Fruit fly (Drosophila melanogaster) whole organism, pupa: ENCODE measurements around the gene CG43346.

Experiments used
- CG10348 ChIP-seq: fragments of 200-800 bp; sonication (Bioruptor generic); IDR thresholded peaks from 2 replicates; pipeline ENCODE4 v1.3.6; 2022; ENCODE audit warnings: missing biosample characterization, missing genetic modification characterization
- CG12605 ChIP-seq: fragments of 200-800 bp; sonication (Bioruptor generic); IDR thresholded peaks from 2 replicates; pipeline ENCODE4 v1.3.6; 2022; ENCODE audit warnings: missing biosample characterization, missing genetic modification characterization
- CG13204 ChIP-seq: fragments of 200-800 bp; sonication (Bioruptor generic); optimal IDR thresholded peaks from 2 replicates; lab custom pipeline; 2018; ENCODE audit warnings: missing biosample characterization, mild to moderate bottlenecking, missing genetic modification characterization, moderate library complexity
- CG14655 ChIP-seq: fragments of 200-800 bp; sonication (Bioruptor generic); optimal IDR thresholded peaks from 3 replicates; lab custom pipeline; 2017; ENCODE audit warnings: mild to moderate bottlenecking, missing biosample characterization, missing genetic modification reagents, missing genetic modification characterization
- CG15710 ChIP-seq: fragments of 200-800 bp; sonication (Bioruptor generic); optimal IDR thresholded peaks from 2 replicates; lab custom pipeline; 2018; ENCODE audit warnings: missing biosample characterization, mild to moderate bottlenecking, missing genetic modification characterization, moderate library complexity
- CG17806 ChIP-seq: fragments of 200-800 bp; sonication (Bioruptor generic); optimal IDR thresholded peaks from 2 replicates; lab custom pipeline; 2018; ENCODE audit warnings: missing biosample characterization, mild to moderate bottlenecking, missing genetic modification characterization, moderate library complexity
- CG32121 ChIP-seq: fragments of 200-800 bp; sonication (Bioruptor generic); IDR thresholded peaks from 2 replicates; pipeline ENCODE4 v1.3.6; 2022; ENCODE audit warnings: missing biosample characterization, missing genetic modification characterization
- CG34367 ChIP-seq: fragments of 200-800 bp; sonication (Bioruptor generic); optimal IDR thresholded peaks from 2 replicates; lab custom pipeline; 2018; ENCODE audit warnings: missing biosample characterization, mild to moderate bottlenecking, missing genetic modification characterization
- CG4496 ChIP-seq: fragments of 200-800 bp; sonication (Bioruptor generic); IDR thresholded peaks from 3 replicates; pipeline ENCODE4 v1.3.6; 2022; ENCODE audit warnings: missing biosample characterization, missing genetic modification characterization
- CG8159 ChIP-seq: fragments of 200-800 bp; sonication (Bioruptor generic); optimal IDR thresholded peaks from 3 replicates; lab custom pipeline; 2018; ENCODE audit warnings: missing biosample characterization, mild to moderate bottlenecking, missing genetic modification characterization, moderate library complexity
- CG8301 ChIP-seq: fragments of 200-800 bp; sonication (Bioruptor generic); optimal IDR thresholded peaks from 2 replicates; lab custom pipeline; 2018; ENCODE audit warnings: missing biosample characterization, mild to moderate bottlenecking, missing genetic modification characterization
- CG9948 ChIP-seq: fragments of 200-800 bp; sonication (Bioruptor generic); optimal IDR thresholded peaks from 2 replicates; lab custom pipeline; 2018; ENCODE audit warnings: missing biosample characterization, mild to moderate bottlenecking, missing genetic modification characterization, moderate library complexity
- D1 ChIP-seq: fragments of 200-800 bp; sonication (Bioruptor generic); optimal IDR thresholded peaks from 2 replicates; lab custom pipeline; 2018; ENCODE audit warnings: missing biosample characterization, mild to moderate bottlenecking, missing genetic modification characterization, moderate library complexity
- EcR ChIP-seq: fragments of 200-800 bp; sonication (Bioruptor generic); optimal IDR thresholded peaks from 3 replicates; lab custom pipeline; 2019; ENCODE audit warnings: missing biosample characterization, missing genetic modification characterization, mild to moderate bottlenecking, moderate library complexity, missing genetic modification reagents
- Ets98B ChIP-seq: fragments of 200-800 bp; sonication (Bioruptor generic); IDR thresholded peaks from 2 replicates; pipeline ENCODE4 v1.3.6; 2022; ENCODE audit warnings: missing biosample characterization, missing genetic modification characterization
- Pif1A ChIP-seq: fragments of 200-800 bp; sonication (Bioruptor generic); optimal IDR thresholded peaks from 3 replicates; lab custom pipeline; 2016; ENCODE audit warnings: missing biosample characterization, missing genetic modification characterization
- Pif1B ChIP-seq: fragments of 200-800 bp; sonication (Bioruptor generic); optimal IDR thresholded peaks from 3 replicates; lab custom pipeline; 2016; ENCODE audit warnings: missing biosample characterization, missing genetic modification characterization
- Snoo ChIP-seq: fragments of 200-800 bp; sonication (Bioruptor generic); optimal IDR thresholded peaks from 3 replicates; lab custom pipeline; 2017; ENCODE audit warnings: missing biosample characterization, mild to moderate bottlenecking, missing genetic modification characterization, inconsistent platforms
- fd96Ca ChIP-seq: fragments of 200-800 bp; sonication (Bioruptor generic); IDR thresholded peaks from 3 replicates; pipeline ENCODE4 v1.3.6; 2022; ENCODE audit warnings: missing biosample characterization, missing genetic modification characterization
- gl ChIP-seq: fragments of 200-800 bp; sonication (Bioruptor generic); optimal IDR thresholded peaks from 2 replicates; lab custom pipeline; 2018; ENCODE audit warnings: missing biosample characterization, mild to moderate bottlenecking, missing genetic modification characterization
- rn ChIP-seq: fragments of 200-800 bp; sonication (Bioruptor generic); IDR thresholded peaks from 2 replicates; pipeline ENCODE4 v1.3.6; 2022; ENCODE audit warnings: missing biosample characterization, missing genetic modification characterization

The CG43346 gene

DNA sequence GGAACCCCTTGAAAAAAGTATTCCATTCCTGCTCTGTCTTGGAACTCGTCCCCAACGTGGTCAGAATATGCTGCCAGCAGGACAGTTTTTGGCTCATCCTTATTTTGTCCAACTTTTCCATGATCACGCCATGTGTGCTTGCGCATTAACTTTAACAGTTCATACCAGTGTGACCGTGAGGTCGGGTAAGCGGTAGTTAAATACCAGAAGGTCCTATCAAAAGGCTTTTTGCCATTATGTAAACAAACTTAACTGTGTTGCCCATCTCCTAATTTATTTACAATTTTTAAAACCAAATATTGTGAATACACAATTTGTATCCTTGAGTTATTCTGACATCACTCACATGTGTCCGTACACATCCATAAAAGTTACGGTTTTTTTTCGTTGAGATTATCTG, 20.1 kb downstream of the CG43346 start, which contains the start of gene del:
del (minus strand) TSS at position 305 of the 400 bp plus-strand sequence.
- TF ChIP-seq CG32121 (GFP tag; lab: Robert Waterston, UW): no peak
- no peak for TF ChIP-seq CG8301
- TF ChIP-seq CG14655 (GFP tag; lab: Kevin White, UChicago): no peak
- TF ChIP-seq CG10348: no peak
- TF ChIP-seq CG4496 (GFP tag; lab: Robert Waterston, UW): no peak
- no peak for TF ChIP-seq CG8159 (tag; lab: Kevin White, UChicago)
- no peak for TF ChIP-seq fd96Ca (GFP tag; lab: Robert Waterston, UW)
- no peak for TF ChIP-seq Pif1A
- TF ChIP-seq Pif1B: no peak
- TF ChIP-seq D1 (tag; lab: Kevin White, UChicago): no peak
- no peak for TF ChIP-seq gl (tag; lab: Kevin White, UChicago)
- TF ChIP-seq CG15710 (tag; lab: Kevin White, UChicago): no peak
- no peak for TF ChIP-seq CG17806 (tag; lab: Kevin White, UChicago)
- TF ChIP-seq CG12605 (GFP tag; lab: Robert Waterston, UW): no peak
- no peak for TF ChIP-seq CG9948
- TF ChIP-seq CG13204 (GFP tag; lab: Kevin White, UChicago): no peak

DNA sequence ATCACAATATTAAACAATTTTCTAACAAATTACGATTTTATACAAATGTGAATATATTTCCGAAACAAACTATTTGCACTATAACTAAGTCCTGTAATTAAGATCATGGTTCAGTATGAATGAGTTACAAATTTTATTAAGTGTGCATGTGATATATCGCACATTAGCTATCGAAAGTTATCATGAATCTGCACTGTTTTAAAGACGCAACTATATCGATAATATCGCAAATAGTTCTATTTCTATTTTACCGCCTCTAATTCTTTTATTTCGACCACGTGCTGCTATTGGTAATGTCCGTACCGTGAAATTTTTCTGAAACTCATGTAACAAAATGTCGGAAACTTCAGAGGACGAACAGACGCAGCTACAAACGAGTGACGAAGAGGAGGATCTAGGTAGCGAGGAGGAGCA, 25.4 kb downstream of the CG43346 start, which contains the start of gene pths:
pths (plus strand) TSS at position 258 of the 414 bp plus-strand sequence.
- TF ChIP-seq D1 (tag; lab: Kevin White, UChicago): no peak
- no peak for TF ChIP-seq CG15710 (tag; lab: Kevin White, UChicago)
- peak; percentile 5 for TF ChIP-seq CG17806 (tag; lab: Kevin White, UChicago)
- TF ChIP-seq EcR: no peak
- TF ChIP-seq CG12605 (GFP tag; lab: Robert Waterston, UW): no peak
- TF ChIP-seq CG9948: no peak
- no peak for TF ChIP-seq Pif1B
- TF ChIP-seq fd96Ca (GFP tag; lab: Robert Waterston, UW): no peak
- 0 out of 2 replicates have a peak, but pooled peaks have one; percentile 38 for TF ChIP-seq CG32121 (GFP tag; lab: Robert Waterston, UW)
- no peak for TF ChIP-seq CG14655 (GFP tag; lab: Kevin White, UChicago)
- TF ChIP-seq CG34367 (tag; lab: Kevin White, UChicago): peak; percentile 6

DNA sequence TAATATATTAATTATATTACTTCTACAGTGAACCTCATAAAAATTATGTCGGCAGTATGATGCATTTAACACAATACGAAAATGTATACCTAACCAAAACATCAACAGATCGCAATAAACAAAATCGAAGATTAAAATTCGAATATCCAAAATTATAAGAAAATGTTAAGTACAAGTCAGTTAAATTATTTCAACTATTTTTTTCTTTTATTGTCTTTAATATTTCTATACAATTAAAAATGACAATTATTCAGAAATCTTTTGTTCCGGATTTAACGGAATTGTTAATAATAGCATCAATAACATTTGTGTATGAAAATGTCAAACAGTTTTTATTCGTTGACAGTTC, 25.9 kb downstream of the CG43346 start:
- no peak for TF ChIP-seq fd96Ca (GFP tag; lab: Robert Waterston, UW)
- TF ChIP-seq CG32121 (GFP tag; lab: Robert Waterston, UW): no peak
- TF ChIP-seq, all 21 proteins: peak for 0

DNA sequence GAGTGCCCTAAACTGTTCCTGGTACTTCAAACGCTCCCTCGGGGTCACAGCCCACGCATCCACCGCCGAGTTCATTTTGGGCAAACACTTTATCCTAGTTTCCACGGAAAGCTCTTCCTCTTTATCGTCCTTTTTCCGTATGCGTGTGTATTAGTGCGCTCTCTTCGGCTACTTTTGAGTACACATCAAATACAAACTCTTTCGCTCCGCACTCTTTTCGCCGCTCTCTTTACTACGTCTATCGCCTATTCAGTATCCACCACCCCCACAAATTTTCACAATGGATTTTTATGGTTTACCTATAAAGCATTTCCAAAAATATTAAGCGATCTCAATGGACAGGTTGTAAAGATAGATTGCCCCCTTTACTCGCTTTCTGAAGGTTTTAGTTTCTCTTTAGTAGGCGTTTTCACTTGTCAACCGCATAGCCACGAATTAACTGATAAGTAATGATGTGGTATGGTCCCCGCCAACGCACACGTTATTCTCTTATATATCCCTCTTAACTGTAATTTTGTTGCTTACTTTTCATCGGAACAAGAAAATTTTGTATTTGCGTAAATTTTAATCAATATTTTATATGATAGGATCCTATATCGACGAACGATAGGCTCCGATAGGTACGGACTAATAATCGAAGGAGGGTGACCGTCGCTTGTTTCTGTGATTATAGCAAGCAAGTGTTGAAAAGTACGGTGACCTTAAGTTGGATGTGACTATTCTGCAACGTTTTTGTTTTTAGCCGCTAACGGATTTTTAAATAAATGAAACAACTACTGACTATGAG, 26.5 kb downstream of the CG43346 start, which contains the start of gene Dap160:
Dap160 (minus strand) TSS at position 634 of the 787 bp plus-strand sequence.
- no peak for TF ChIP-seq CG8301
- no peak for TF ChIP-seq CG14655 (GFP tag; lab: Kevin White, UChicago)
- TF ChIP-seq Snoo (tag; lab: Kevin White, UChicago): no peak
- no peak for TF ChIP-seq CG8159 (tag; lab: Kevin White, UChicago)
- no peak for TF ChIP-seq Ets98B (GFP tag; lab: Robert Waterston, UW)
- no peak for TF ChIP-seq CG9948
- TF ChIP-seq CG12605 (GFP tag; lab: Robert Waterston, UW): no peak
- no peak for TF ChIP-seq D1 (tag; lab: Kevin White, UChicago)
- TF ChIP-seq Pif1B: no peak
- no peak for TF ChIP-seq CG13204 (GFP tag; lab: Kevin White, UChicago)
- no peak for TF ChIP-seq fd96Ca (GFP tag; lab: Robert Waterston, UW)
- no peak for TF ChIP-seq gl (tag; lab: Kevin White, UChicago)
- TF ChIP-seq EcR: no peak
- TF ChIP-seq CG4496 (GFP tag; lab: Robert Waterston, UW): no peak
- no peak for TF ChIP-seq CG34367 (tag; lab: Kevin White, UChicago)
- no peak for TF ChIP-seq CG32121 (GFP tag; lab: Robert Waterston, UW)
- no peak for TF ChIP-seq rn (GFP tag; lab: Robert Waterston, UW)
- no peak for TF ChIP-seq CG10348

DNA sequence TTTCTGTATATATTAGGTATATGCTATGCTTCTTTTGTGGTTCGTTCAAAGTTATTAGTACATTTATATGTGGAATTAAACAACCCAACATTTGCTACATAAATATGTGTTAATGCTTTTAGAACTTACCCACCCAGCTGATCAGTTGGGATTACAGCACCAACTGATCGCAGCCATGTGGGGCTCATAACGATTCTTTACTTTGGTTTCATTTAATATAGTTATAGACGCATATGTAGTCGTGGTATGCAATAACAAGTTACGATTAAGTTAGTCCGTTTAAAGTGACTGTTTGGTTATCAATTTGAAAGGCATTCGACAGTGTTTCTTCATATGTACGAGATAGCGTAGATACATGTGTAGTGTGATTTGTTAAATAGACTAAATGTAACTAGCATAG, 32.6 kb downstream of the CG43346 start:
- no peak for TF ChIP-seq CG4496 (GFP tag; lab: Robert Waterston, UW)
- no peak for TF ChIP-seq Ets98B (GFP tag; lab: Robert Waterston, UW)
- TF ChIP-seq CG14655 (GFP tag; lab: Kevin White, UChicago): no peak
- TF ChIP-seq fd96Ca (GFP tag; lab: Robert Waterston, UW): no peak
- no peak for TF ChIP-seq rn (GFP tag; lab: Robert Waterston, UW)
- no peak for TF ChIP-seq Pif1B
- no peak for TF ChIP-seq EcR
- TF ChIP-seq CG15710 (tag; lab: Kevin White, UChicago): no peak
- TF ChIP-seq CG32121 (GFP tag; lab: Robert Waterston, UW): no peak
- TF ChIP-seq CG17806 (tag; lab: Kevin White, UChicago): no peak
- TF ChIP-seq CG9948: no peak
- TF ChIP-seq CG8159 (tag; lab: Kevin White, UChicago): no peak
- TF ChIP-seq CG13204 (GFP tag; lab: Kevin White, UChicago): no peak
- TF ChIP-seq gl (tag; lab: Kevin White, UChicago): no peak
- no peak for TF ChIP-seq D1 (tag; lab: Kevin White, UChicago)
- no peak for TF ChIP-seq CG12605 (GFP tag; lab: Robert Waterston, UW)
- no peak for TF ChIP-seq CG34367 (tag; lab: Kevin White, UChicago)
- TF ChIP-seq CG8301: no peak
- no peak for TF ChIP-seq Pif1A
- TF ChIP-seq CG10348: no peak
